Fruit fly (Drosophila melanogaster) whole organism, embryonic: ENCODE results near the gene CG34134.
A peak's percentile ranks its signal among the peaks of the same experiment; 100 is the strongest.

Source experiments
- BEAF-32 ChIP-seq: fragments of 200-800 bp; sonication (Bioruptor generic); optimal IDR thresholded peaks from 3 replicates; lab custom pipeline; 2017; ENCODE audit warnings: missing biosample characterization, missing genetic modification characterization, mild to moderate bottlenecking, moderate library complexity, missing genetic modification reagents
- Bgb ChIP-seq: fragments of 200-800 bp; sonication (Bioruptor generic); IDR thresholded peaks from 2 replicates; pipeline ENCODE4 v1.3.6; 2022; ENCODE audit warnings: missing biosample characterization, missing genetic modification characterization; ENCODE audit not compliant: partially characterized antibody
- CG11398 ChIP-seq: fragments of 200-800 bp; sonication (Bioruptor generic); optimal IDR thresholded peaks from 2 replicates; lab custom pipeline; 2016; ENCODE audit warnings: missing biosample characterization, missing genetic modification characterization
- CG13296 ChIP-seq: fragments of 200-800 bp; sonication (Bioruptor generic); optimal IDR thresholded peaks from 3 replicates; lab custom pipeline; 2018; ENCODE audit warnings: missing biosample characterization, mild to moderate bottlenecking, missing genetic modification characterization
- CG14860 ChIP-seq: fragments of 200-800 bp; sonication (Bioruptor generic); IDR thresholded peaks from 3 replicates; pipeline ENCODE4 v1.3.6; 2022; ENCODE audit warnings: missing biosample characterization, missing genetic modification characterization; ENCODE audit not compliant: partially characterized antibody
- CG15514 ChIP-seq: fragments of 200-800 bp; sonication (Bioruptor generic); optimal IDR thresholded peaks from 3 replicates; lab custom pipeline; 2017; ENCODE audit warnings: missing biosample characterization, missing genetic modification characterization, mild to moderate bottlenecking, moderate library complexity, missing genetic modification reagents
- CG15601 ChIP-seq: fragments of 200-800 bp; sonication (Bioruptor generic); optimal IDR thresholded peaks from 3 replicates; lab custom pipeline; 2019; ENCODE audit warnings: missing biosample characterization, mild to moderate bottlenecking, missing genetic modification characterization, moderate library complexity
- CG16779 ChIP-seq: fragments of 200-800 bp; sonication (Bioruptor generic); IDR thresholded peaks from 2 replicates; pipeline ENCODE4 v1.3.6; 2022; ENCODE audit warnings: missing biosample characterization, missing genetic modification characterization
- CG16815 ChIP-seq: fragments of 200-800 bp; sonication (Bioruptor generic); optimal IDR thresholded peaks from 3 replicates; lab custom pipeline; 2017; ENCODE audit warnings: missing biosample characterization, mild to moderate bottlenecking, missing genetic modification characterization
- CG16863 ChIP-seq: fragments of 200-800 bp; sonication (Bioruptor generic); optimal IDR thresholded peaks from 3 replicates; lab custom pipeline; 2016; ENCODE audit warnings: missing biosample characterization, missing genetic modification characterization
- CG18262 ChIP-seq: fragments of 200-800 bp; optimal IDR thresholded peaks from 3 replicates; lab custom pipeline; 2019; ENCODE audit warnings: missing biosample characterization, mild to moderate bottlenecking, missing genetic modification characterization, moderate library complexity
- CG2120 ChIP-seq: fragments of 200-800 bp; sonication (Bioruptor generic); optimal IDR thresholded peaks from 3 replicates; lab custom pipeline; 2016; ENCODE audit warnings: missing biosample characterization, missing genetic modification characterization
- CG3847 ChIP-seq: fragments of 200-800 bp; sonication (Bioruptor generic); IDR thresholded peaks from 2 replicates; pipeline ENCODE4 v1.3.6; 2022; ENCODE audit warnings: missing biosample characterization, missing genetic modification characterization
- CG4730 ChIP-seq: fragments of 200-800 bp; sonication (Bioruptor generic); IDR thresholded peaks from 2 replicates; pipeline ENCODE4 v1.3.6; 2022; ENCODE audit warnings: missing biosample characterization, missing genetic modification characterization
- CG5953 ChIP-seq: fragments of 200-800 bp; sonication (Bioruptor generic); IDR thresholded peaks from 2 replicates; pipeline ENCODE4 v1.3.6; 2022; ENCODE audit warnings: missing biosample characterization, missing genetic modification characterization
- CG7372 ChIP-seq: fragments of 200-800 bp; sonication (Bioruptor generic); IDR thresholded peaks from 2 replicates; pipeline ENCODE4 v1.3.6; 2022; ENCODE audit warnings: missing biosample characterization, missing genetic modification characterization
- CG7839 ChIP-seq: fragments of 200-800 bp; sonication (Bioruptor generic); optimal IDR thresholded peaks from 3 replicates; lab custom pipeline; 2018; ENCODE audit warnings: missing biosample characterization, mild to moderate bottlenecking, missing genetic modification characterization, moderate library complexity
- CTCF ChIP-seq: fragments of 200-800 bp; sonication (Bioruptor generic); optimal IDR thresholded peaks from 2 replicates; lab custom pipeline; 2017; ENCODE audit warnings: missing biosample characterization, mild to moderate bottlenecking, missing genetic modification characterization, moderate library complexity
- Dad ChIP-seq: fragments of 200-800 bp; sonication (Bioruptor generic); optimal IDR thresholded peaks from 3 replicates; lab custom pipeline; 2016; ENCODE audit warnings: missing biosample characterization, missing genetic modification characterization
- Eip74EF ChIP-seq, 2 experiments: fragments of 200-800 bp in 1 of 2; fragments of >200 bp in 1 of 2; sonication (Bioruptor generic) in 1 of 2; optimal IDR thresholded peaks; 2 replicates each; lab custom pipeline; 2017 to 2019; ENCODE audit warnings: missing biosample characterization in 2 of 2, missing genetic modification characterization in 2 of 2, mild to moderate bottlenecking in 1 of 2, moderate library complexity in 1 of 2
- HLH4C ChIP-seq: fragments of 200-800 bp; sonication (Bioruptor generic); IDR thresholded peaks from 3 replicates; pipeline ENCODE4 v1.3.6; 2022; ENCODE audit warnings: missing biosample characterization, missing genetic modification characterization; ENCODE audit not compliant: partially characterized antibody
- Myb ChIP-seq: fragments of 200-800 bp; sonication (Bioruptor generic); optimal IDR thresholded peaks from 2 replicates; lab custom pipeline; 2016; ENCODE audit warnings: missing biosample characterization, missing genetic modification characterization
- NfI ChIP-seq: fragments of 200-800 bp; sonication (Bioruptor generic); optimal IDR thresholded peaks from 3 replicates; lab custom pipeline; 2018; ENCODE audit warnings: missing biosample characterization, mild to moderate bottlenecking, missing genetic modification characterization, moderate library complexity
- PHDP ChIP-seq: fragments of 200-800 bp; sonication (Bioruptor generic); optimal IDR thresholded peaks from 3 replicates; lab custom pipeline; 2018; ENCODE audit warnings: missing biosample characterization, mild to moderate bottlenecking, missing genetic modification characterization, moderate library complexity
- Rx ChIP-seq: fragments of 200-800 bp; sonication (Bioruptor generic); IDR thresholded peaks from 2 replicates; pipeline ENCODE4 v1.3.6; 2022; ENCODE audit warnings: missing biosample characterization, missing genetic modification characterization
- Side ChIP-seq: fragments of 200-800 bp; sonication (Bioruptor generic); optimal IDR thresholded peaks from 2 replicates; lab custom pipeline; 2016; ENCODE audit warnings: missing biosample characterization, missing genetic modification characterization
- Sry-β ChIP-seq: fragments of 200-800 bp; sonication (Bioruptor generic); optimal IDR thresholded peaks from 2 replicates; lab custom pipeline; 2018; ENCODE audit warnings: missing biosample characterization, mild to moderate bottlenecking, missing genetic modification characterization, moderate library complexity
- bigmax ChIP-seq: fragments of 200-800 bp; sonication (Bioruptor generic); optimal IDR thresholded peaks from 2 replicates; lab custom pipeline; 2018; ENCODE audit warnings: missing biosample characterization, mild to moderate bottlenecking, missing genetic modification characterization
- btn ChIP-seq: fragments of 200-800 bp; sonication (Bioruptor generic); optimal IDR thresholded peaks from 2 replicates; lab custom pipeline; 2016; ENCODE audit warnings: missing biosample characterization, missing genetic modification characterization
- cad ChIP-seq: fragments of >200 bp; optimal IDR thresholded peaks from 2 replicates; lab custom pipeline; 2017; ENCODE audit warnings: missing biosample characterization, missing genetic modification characterization
- cato ChIP-seq: fragments of 200-800 bp; sonication (Bioruptor generic); optimal IDR thresholded peaks from 2 replicates; lab custom pipeline; 2016; ENCODE audit warnings: missing biosample characterization, missing genetic modification characterization, borderline replicate concordance
- chn ChIP-seq: fragments of 200-800 bp; sonication (Bioruptor generic); optimal IDR thresholded peaks from 2 replicates; lab custom pipeline; 2016; ENCODE audit warnings: missing biosample characterization, missing genetic modification characterization
- danr ChIP-seq: fragments of 200-800 bp; sonication (Bioruptor generic); IDR thresholded peaks from 2 replicates; pipeline ENCODE4 v1.3.6; 2022; ENCODE audit warnings: missing biosample characterization, missing genetic modification characterization
- dm ChIP-seq: fragments of 200-800 bp; sonication (Bioruptor generic); optimal IDR thresholded peaks from 3 replicates; lab custom pipeline; 2016; ENCODE audit warnings: missing biosample characterization, missing genetic modification characterization
- dmrt99B ChIP-seq: fragments of 200-800 bp; sonication (Bioruptor generic); optimal IDR thresholded peaks from 2 replicates; lab custom pipeline; 2018; ENCODE audit warnings: missing biosample characterization, mild to moderate bottlenecking, missing genetic modification characterization, moderate library complexity
- fd64A ChIP-seq: fragments of 200-800 bp; sonication (Bioruptor generic); optimal IDR thresholded peaks from 3 replicates; lab custom pipeline; 2018; ENCODE audit warnings: missing biosample characterization, mild to moderate bottlenecking, missing genetic modification characterization
- gcm2 ChIP-seq: fragments of 200-800 bp; sonication (Bioruptor generic); optimal IDR thresholded peaks from 2 replicates; lab custom pipeline; 2016; ENCODE audit warnings: missing biosample characterization, missing genetic modification characterization
- her ChIP-seq: fragments of 200-800 bp; sonication (Bioruptor generic); optimal IDR thresholded peaks from 2 replicates; lab custom pipeline; 2016; ENCODE audit warnings: missing biosample characterization, missing genetic modification characterization
- klu ChIP-seq: fragments of 200-800 bp; sonication (Bioruptor generic); IDR thresholded peaks from 2 replicates; pipeline ENCODE4 v1.3.6; 2022; ENCODE audit warnings: missing biosample characterization, missing genetic modification characterization
- lov ChIP-seq, 2 experiments: fragments of 200-800 bp in 1 of 2; fragments of >200 bp in 1 of 2; sonication (Bioruptor generic) in 1 of 2; IDR thresholded peaks in 1 of 2; optimal IDR thresholded peaks in 1 of 2; 2 replicates in 1 of 2; 3 replicates in 1 of 2; pipeline versions ENCODE4 v1.3.6 to Lab custom; 2017 to 2022; ENCODE audit warnings: missing biosample characterization in 1 of 2, missing genetic modification characterization in 1 of 2
- nau ChIP-seq: fragments of 200-800 bp; sonication (Bioruptor generic); optimal IDR thresholded peaks from 3 replicates; lab custom pipeline; 2017; ENCODE audit warnings: missing biosample characterization, mild to moderate bottlenecking, missing genetic modification characterization, missing genetic modification reagents
- nmo ChIP-seq: fragments of 200-800 bp; sonication (Bioruptor generic); optimal IDR thresholded peaks from 2 replicates; lab custom pipeline; 2018; ENCODE audit warnings: missing biosample characterization, mild to moderate bottlenecking, missing genetic modification characterization, moderate library complexity
- rib ChIP-seq: fragments of 200-800 bp; sonication (Bioruptor generic); IDR thresholded peaks from 2 replicates; pipeline ENCODE4 v1.3.6; 2022; ENCODE audit warnings: missing biosample characterization, missing genetic modification characterization
- sc ChIP-seq, 3 experiments: fragments of >200 bp in 2 of 3; fragments of 200-800 bp in 1 of 3; sonication (Bioruptor generic) in 1 of 3; optimal IDR thresholded peaks; 2 replicates in 2 of 3; 3 replicates in 1 of 3; lab custom pipeline; 2017; ENCODE audit warnings: mild to moderate bottlenecking in 1 of 3, missing biosample characterization in 1 of 3, missing genetic modification characterization in 1 of 3, missing genetic modification reagents in 1 of 3
- seq ChIP-seq: fragments of 200-800 bp; sonication (Bioruptor generic); IDR thresholded peaks from 2 replicates; pipeline ENCODE4 v1.3.6; 2022; ENCODE audit warnings: missing biosample characterization, missing genetic modification characterization
- sisA ChIP-seq: fragments of 200-800 bp; sonication (Bioruptor generic); IDR thresholded peaks from 2 replicates; pipeline ENCODE4 v1.3.6; 2022; ENCODE audit warnings: missing biosample characterization, missing genetic modification characterization
- stwl ChIP-seq: fragments of 200-800 bp; sonication (Bioruptor generic); optimal IDR thresholded peaks from 3 replicates; lab custom pipeline; 2018; ENCODE audit warnings: missing biosample characterization, mild to moderate bottlenecking, missing genetic modification characterization, moderate library complexity
- tin ChIP-seq: fragments of 200-800 bp; sonication (Bioruptor generic); optimal IDR thresholded peaks from 3 replicates; lab custom pipeline; 2016; ENCODE audit warnings: missing biosample characterization, missing genetic modification characterization
- twi ChIP-seq: fragments of 200-800 bp; optimal IDR thresholded peaks from 2 replicates; lab custom pipeline; 2019; ENCODE audit warnings: missing biosample characterization, mild to moderate bottlenecking, missing genetic modification characterization, moderate library complexity
- unc-4 ChIP-seq: fragments of 200-800 bp; sonication (Bioruptor generic); IDR thresholded peaks from 2 replicates; pipeline ENCODE4 v1.3.6; 2022; ENCODE audit warnings: missing biosample characterization, missing genetic modification characterization; ENCODE audit not compliant: partially characterized antibody

CG34134 gene

dm6 chr2L:8211070-8211469 lies 20.5 kb upstream of the CG34134 start, which contains the start of gene Ssb-c31a (continued):
- peak; percentile 72 for TF ChIP-seq NfI (GFP tag; lab: Kevin White, UChicago)
- no peak for TF ChIP-seq danr
- TF ChIP-seq CG3847 (GFP tag; lab: Robert Waterston, UW), result peak; percentile 81
- peak; percentile 69 for TF ChIP-seq HLH4C (GFP tag; lab: Robert Waterston, UW)
- TF ChIP-seq her, result peak; percentile 5
- peak; percentile 80 for TF ChIP-seq unc-4
- TF ChIP-seq gcm2, result no peak
- TF ChIP-seq twi (tag; lab: Kevin White, UChicago), result peak; percentile 46
- TF ChIP-seq chn (GFP tag; lab: Kevin White, UChicago), result peak; percentile 52
- peak; percentile 19 for TF ChIP-seq CG16863
- peak; percentile 43 for TF ChIP-seq PHDP (tag; lab: Kevin White, UChicago)
- TF ChIP-seq sisA (GFP tag; lab: Robert Waterston, UW), result no peak
- peak; percentile 64 for TF ChIP-seq nmo (GFP tag; lab: Kevin White, UChicago)
- no peak for TF ChIP-seq Rx (GFP tag; lab: Robert Waterston, UW)
- peak; percentile 33 for TF ChIP-seq dmrt99B (tag; lab: Kevin White, UChicago)
- no peak for TF ChIP-seq CTCF (GFP tag; lab: Kevin White, UChicago)
- TF ChIP-seq BEAF-32, result peak; percentile 85
- no peak for TF ChIP-seq fd64A (GFP tag; lab: Kevin White, UChicago)
- TF ChIP-seq CG15601 (tag; lab: Kevin White, UChicago), result peak; percentile 46
- TF ChIP-seq Eip74EF (GFP tag; optimal IDR thresholded peaks at IDR 0.05; lab: Kevin White, UChicago), result no peak
- TF ChIP-seq CG15514 (GFP tag; lab: Kevin White, UChicago), result peak; percentile 50
- TF ChIP-seq Myb (GFP tag; lab: Kevin White, UChicago), result peak; percentile 35
- peak; percentile 11 for TF ChIP-seq cato (GFP tag; lab: Kevin White, UChicago)
- peak; percentile 58 for TF ChIP-seq CG18262 (tag; lab: Kevin White, UChicago)
- no peak for TF ChIP-seq cad (GFP tag; lab: Kevin White, UChicago)
- TF ChIP-seq sc (optimal IDR thresholded peaks at IDR 0.05; lab: Kevin White, UChicago), result no peak
- TF ChIP-seq sc (GFP tag; optimal IDR thresholded peaks at IDR 0.05; lab: Kevin White, UChicago), result no peak
- TF ChIP-seq CG16815 (GFP tag; lab: Kevin White, UChicago), result peak; percentile 10
- TF ChIP-seq nau (GFP tag; lab: Kevin White, UChicago), result peak; percentile 0
- TF ChIP-seq tin (GFP tag; lab: Kevin White, UChicago), result peak; percentile 59
- peak; percentile 20 for TF ChIP-seq dm (GFP tag; lab: Kevin White, UChicago)
- no peak for TF ChIP-seq CG16779 (GFP tag; lab: Robert Waterston, UW)
- TF ChIP-seq CG7839 (tag; lab: Kevin White, UChicago), result peak; percentile 49
- TF ChIP-seq CG4730, result no peak
- peak; percentile 80 for TF ChIP-seq CG2120 (GFP tag; lab: Kevin White, UChicago)
- no peak for TF ChIP-seq CG11398 (GFP tag; lab: Kevin White, UChicago)
- TF ChIP-seq lov (optimal IDR thresholded peaks at IDR 0.05; lab: Kevin White, UChicago), result no peak
- TF ChIP-seq lov (GFP tag; IDR thresholded peaks at IDR 0.05; lab: Robert Waterston, UW), result no peak
- peak; percentile 48 for TF ChIP-seq Side (GFP tag; lab: Kevin White, UChicago)
- TF ChIP-seq CG13296 (GFP tag; lab: Kevin White, UChicago), result peak; percentile 62
- TF ChIP-seq CG5953, result no peak
- TF ChIP-seq Dad, result peak; percentile 57
- 0 out of 2 replicates have a peak, but pooled peaks have one; percentile 9 for TF ChIP-seq CG7372 (GFP tag; lab: Robert Waterston, UW)
- no peak for TF ChIP-seq btn (GFP tag; lab: Kevin White, UChicago)
- peak; percentile 47; the same call in 1 of the 3 replicates for TF ChIP-seq CG14860
- TF ChIP-seq rib (GFP tag; lab: Robert Waterston, UW), result 0 out of 2 replicates have a peak, but pooled peaks have one; percentile 17
- peak; percentile 66 for TF ChIP-seq Bgb (GFP tag; lab: Robert Waterston, UW)
- no peak; the same call in 1 of the 2 replicates for TF ChIP-seq klu (GFP tag; lab: Robert Waterston, UW)
- TF ChIP-seq Sry-β (GFP tag; lab: Kevin White, UChicago), result no peak
- TF ChIP-seq seq (GFP tag; lab: Robert Waterston, UW), result no peak
- no peak for TF ChIP-seq bigmax
- peak; percentile 82 for TF ChIP-seq stwl (tag; lab: Kevin White, UChicago)
